Fruit fly (Drosophila melanogaster) whole organism, prepupa: ENCODE results near the gene CG32537.
A peak's percentile ranks its signal among the peaks of the same experiment; 100 is the strongest.

Experiments
- CG10669 ChIP-seq: fragments of 200-800 bp; sonication (Bioruptor generic); optimal IDR thresholded peaks from 3 replicates; lab custom pipeline; 2018; ENCODE audit warnings: missing biosample characterization, mild to moderate bottlenecking, missing genetic modification characterization, moderate library complexity
- CG11762 ChIP-seq: fragments of 200-800 bp; sonication (Bioruptor generic); optimal IDR thresholded peaks from 3 replicates; lab custom pipeline; 2016; ENCODE audit warnings: missing biosample characterization, missing genetic modification characterization; ENCODE audit not compliant: insufficient read depth
- CG11902 ChIP-seq: fragments of 200-800 bp; sonication (Bioruptor generic); optimal IDR thresholded peaks from 3 replicates; lab custom pipeline; 2016; ENCODE audit warnings: missing biosample characterization, missing genetic modification characterization
- CG15336 ChIP-seq: fragments of 200-800 bp; sonication (Bioruptor generic); IDR thresholded peaks from 2 replicates; pipeline ENCODE4 v1.3.6; 2022; ENCODE audit warnings: missing biosample characterization, missing genetic modification characterization
- CG31627 ChIP-seq: fragments of 200-800 bp; sonication (Bioruptor generic); optimal IDR thresholded peaks from 3 replicates; lab custom pipeline; 2016; ENCODE audit warnings: missing biosample characterization, missing genetic modification characterization
- CG3919 ChIP-seq: fragments of 200-800 bp; sonication (Bioruptor generic); optimal IDR thresholded peaks from 3 replicates; lab custom pipeline; 2016; ENCODE audit warnings: missing biosample characterization, missing genetic modification characterization
- CG6163 ChIP-seq: fragments of 200-800 bp; sonication (Bioruptor generic); IDR thresholded peaks from 3 replicates; pipeline ENCODE4 v1.3.6; 2022; ENCODE audit warnings: missing biosample characterization, missing genetic modification characterization
- CG6808 ChIP-seq: fragments of 200-800 bp; sonication (Bioruptor generic); optimal IDR thresholded peaks from 3 replicates; lab custom pipeline; 2017; ENCODE audit warnings: missing biosample characterization, missing genetic modification characterization, mild to moderate bottlenecking, moderate library complexity, missing genetic modification reagents
- CG8119 ChIP-seq: fragments of 200-800 bp; sonication (Bioruptor generic); IDR thresholded peaks from 3 replicates; pipeline ENCODE4 v1.3.6; 2022; ENCODE audit warnings: missing biosample characterization, missing genetic modification characterization
- Eip78C ChIP-seq: fragments of 200-800 bp; sonication (Bioruptor generic); peaks from one replicate; lab custom pipeline; 2016; ENCODE audit warnings: missing biosample characterization, missing genetic modification characterization
- Ets96B ChIP-seq: fragments of 200-800 bp; optimal IDR thresholded peaks from 2 replicates; lab custom pipeline; 2019; ENCODE audit warnings: missing biosample characterization, mild to moderate bottlenecking, missing genetic modification characterization, moderate library complexity
- Hr39 ChIP-seq: fragments of 200-800 bp; sonication (Bioruptor generic); optimal IDR thresholded peaks from 2 replicates; lab custom pipeline; 2016; ENCODE audit warnings: missing biosample characterization, missing genetic modification characterization
- OdsH ChIP-seq: fragments of 200-800 bp; sonication (Bioruptor generic); optimal IDR thresholded peaks from 3 replicates; lab custom pipeline; 2016; ENCODE audit warnings: missing biosample characterization, missing genetic modification characterization
- Smox ChIP-seq: fragments of 200-800 bp; sonication (Bioruptor generic); optimal IDR thresholded peaks from 3 replicates; lab custom pipeline; 2016; ENCODE audit warnings: missing biosample characterization, missing genetic modification characterization
- Sox102F ChIP-seq: fragments of 200-800 bp; sonication (Bioruptor generic); optimal IDR thresholded peaks from 2 replicates; lab custom pipeline; 2016; ENCODE audit warnings: missing biosample characterization, mild to moderate bottlenecking, missing genetic modification characterization
- dac ChIP-seq: fragments of 200-800 bp; sonication (Bioruptor generic); optimal IDR thresholded peaks from 2 replicates; lab custom pipeline; 2017; ENCODE audit warnings: missing biosample characterization, mild to moderate bottlenecking, missing genetic modification characterization
- dsx ChIP-seq: fragments of 200-800 bp; optimal IDR thresholded peaks from 3 replicates; lab custom pipeline; 2019; ENCODE audit warnings: missing biosample characterization, mild to moderate bottlenecking, missing genetic modification characterization, moderate library complexity; ENCODE audit not compliant: poor library complexity, severe bottlenecking
- eg ChIP-seq: fragments of 200-800 bp; sonication (Bioruptor generic); IDR thresholded peaks from 3 replicates; pipeline ENCODE4 v1.3.6; 2022; ENCODE audit warnings: missing biosample characterization, missing genetic modification characterization
- lz ChIP-seq: fragments of 200-800 bp; sonication (Bioruptor generic); optimal IDR thresholded peaks from 3 replicates; lab custom pipeline; 2016; ENCODE audit warnings: missing biosample characterization, missing genetic modification characterization
- net ChIP-seq: fragments of 200-800 bp; sonication (Bioruptor generic); optimal IDR thresholded peaks from 3 replicates; lab custom pipeline; 2016; ENCODE audit warnings: missing biosample characterization, missing genetic modification characterization
- pdm3 ChIP-seq: fragments of 200-800 bp; sonication (Bioruptor generic); optimal IDR thresholded peaks from 3 replicates; lab custom pipeline; 2016; ENCODE audit warnings: missing biosample characterization, missing genetic modification characterization
- salr ChIP-seq, 2 experiments: fragments of 200-800 bp; sonication (Bioruptor generic); optimal IDR thresholded peaks; 3 replicates each; lab custom pipeline; 2016 to 2018; ENCODE audit warnings: missing biosample characterization in 2 of 2, missing genetic modification characterization in 2 of 2, mild to moderate bottlenecking in 1 of 2
- spab ChIP-seq: fragments of 200-800 bp; sonication (Bioruptor generic); optimal IDR thresholded peaks from 2 replicates; lab custom pipeline; 2017; ENCODE audit warnings: missing biosample characterization, mild to moderate bottlenecking, missing genetic modification characterization, missing genetic modification reagents
- svp ChIP-seq: fragments of 200-800 bp; sonication (Bioruptor generic); peaks from one replicate; lab custom pipeline; 2016; ENCODE audit warnings: missing biosample characterization, missing genetic modification characterization
- vri ChIP-seq: fragments of 200-800 bp; sonication (Bioruptor generic); optimal IDR thresholded peaks from 3 replicates; lab custom pipeline; 2016; ENCODE audit warnings: missing biosample characterization, mild to moderate bottlenecking, missing genetic modification characterization

The CG32537 gene

DNA sequence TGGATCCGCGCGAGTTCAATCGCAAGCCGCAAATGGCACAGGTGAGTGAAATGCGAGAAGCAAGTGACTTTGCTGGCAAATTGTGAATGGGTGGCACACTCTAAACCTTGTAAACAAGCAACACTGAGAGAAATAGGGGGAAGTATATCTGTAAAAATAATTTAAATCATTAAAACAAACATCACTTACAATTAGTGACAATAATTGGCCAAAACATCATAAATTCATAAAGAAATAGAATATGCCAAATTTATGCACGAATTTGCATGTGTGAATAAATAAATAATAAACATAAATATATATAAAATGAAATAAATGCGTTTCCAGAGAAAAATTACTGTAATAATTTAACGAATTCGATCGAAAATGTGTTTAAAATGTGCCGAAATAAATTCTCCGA lies 13.8 kb downstream of the CG32537 start (continued):
- no peak for TF ChIP-seq pdm3
- TF ChIP-seq spab (GFP tag; lab: Kevin White, UChicago), result no peak
- TF ChIP-seq CG6808 (GFP tag; lab: Kevin White, UChicago), result no peak
- TF ChIP-seq CG3919 (GFP tag; lab: Kevin White, UChicago), result no peak
- peak; percentile 42; the same call in 2 of the 3 replicates for TF ChIP-seq eg (GFP tag; lab: Robert Waterston, UW)
- no peak for TF ChIP-seq CG11902 (GFP tag; lab: Kevin White, UChicago)
- TF ChIP-seq vri (GFP tag; lab: Kevin White, UChicago), result no peak

DNA sequence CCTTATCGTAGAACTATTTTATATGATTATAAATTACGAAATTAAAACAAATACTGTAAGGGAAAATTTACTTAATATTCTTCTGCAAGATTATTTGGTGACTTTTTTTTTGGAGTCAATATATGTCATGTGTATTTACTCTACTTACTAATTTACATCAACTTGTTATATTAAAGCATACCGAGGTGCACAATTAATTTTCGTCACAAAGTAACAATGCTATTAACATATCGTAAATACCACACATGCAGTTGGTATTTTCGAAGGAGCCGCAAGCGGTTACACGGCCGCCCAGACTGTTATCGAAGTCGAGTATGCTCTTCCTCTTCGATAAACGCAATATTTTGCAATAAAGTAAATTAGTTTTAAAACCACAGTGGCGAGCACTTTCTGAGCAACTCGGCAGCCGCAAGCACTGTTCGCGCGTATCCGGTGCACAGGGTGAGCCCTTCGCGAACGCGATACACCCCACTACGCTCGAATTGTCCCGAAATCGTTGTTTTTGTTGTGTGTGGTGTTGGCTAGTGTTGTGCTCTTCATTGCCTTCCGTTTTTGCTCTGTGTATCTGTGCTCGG lies 14.7 kb downstream of the CG32537 start, which contains the start of gene Vav:
Gene Vav (plus strand): TSS at position 293 of the 575 bp plus-strand sequence.
- TF ChIP-seq CG6163 (GFP tag; lab: Robert Waterston, UW), result no peak
- TF ChIP-seq Ets96B (tag; lab: Kevin White, UChicago), result no peak
- peak; percentile 52 for TF ChIP-seq dsx (GFP tag; lab: Kevin White, UChicago)
- no peak for TF ChIP-seq salr (GFP tag; optimal IDR thresholded peaks at IDR 0.05; lab: Kevin White, UChicago)
- TF ChIP-seq CG15336 (GFP tag; lab: Robert Waterston, UW), result 0 out of 2 replicates have a peak, but pooled peaks have one; percentile 12
- no peak for TF ChIP-seq net
- TF ChIP-seq CG11762 (GFP tag; lab: Kevin White, UChicago), result no peak

DNA sequence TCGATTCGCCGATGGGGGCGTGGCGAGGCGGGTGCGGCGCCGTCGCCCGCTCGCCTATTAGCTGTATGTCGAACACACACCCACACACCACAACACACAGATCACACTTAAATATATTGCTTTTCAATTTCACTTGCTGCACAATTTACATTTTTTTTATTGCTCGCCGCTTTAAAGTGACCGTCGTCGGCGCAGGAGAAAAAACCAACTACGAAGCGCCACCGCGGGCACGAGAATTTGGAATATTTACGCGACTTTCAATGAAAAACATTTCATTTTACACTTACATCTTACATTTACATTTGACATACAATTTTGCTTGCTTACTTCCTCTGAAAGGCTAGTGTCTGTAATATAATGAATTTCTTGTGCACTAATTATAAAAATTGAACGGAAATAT lies 15.3 kb downstream of the CG32537 start, which contains the start of gene rictor:
Gene rictor (minus strand): TSS at position 170 of the 400 bp plus-strand sequence.
- no peak for TF ChIP-seq dac (GFP tag; lab: Kevin White, UChicago)
- no peak for TF ChIP-seq spab (GFP tag; lab: Kevin White, UChicago)
- peak; percentile 20; the same call in 1 of the 2 replicates for TF ChIP-seq CG15336 (GFP tag; lab: Robert Waterston, UW)
- no peak for TF ChIP-seq CG6808 (GFP tag; lab: Kevin White, UChicago)
- TF ChIP-seq Sox102F (GFP tag; lab: Kevin White, UChicago), result no peak
- no peak for TF ChIP-seq Smox (GFP tag; lab: Kevin White, UChicago)
- no peak for TF ChIP-seq CG8119 (GFP tag; lab: Robert Waterston, UW)
- TF ChIP-seq eg (GFP tag; lab: Robert Waterston, UW), result no peak
- TF ChIP-seq vri (GFP tag; lab: Kevin White, UChicago), result no peak
- no peak for TF ChIP-seq OdsH (GFP tag; lab: Kevin White, UChicago)
- TF ChIP-seq CG31627 (GFP tag; lab: Kevin White, UChicago), result no peak
- peak; percentile 32 for TF ChIP-seq Eip78C
- no peak for TF ChIP-seq svp (GFP tag; lab: Kevin White, UChicago)

DNA sequence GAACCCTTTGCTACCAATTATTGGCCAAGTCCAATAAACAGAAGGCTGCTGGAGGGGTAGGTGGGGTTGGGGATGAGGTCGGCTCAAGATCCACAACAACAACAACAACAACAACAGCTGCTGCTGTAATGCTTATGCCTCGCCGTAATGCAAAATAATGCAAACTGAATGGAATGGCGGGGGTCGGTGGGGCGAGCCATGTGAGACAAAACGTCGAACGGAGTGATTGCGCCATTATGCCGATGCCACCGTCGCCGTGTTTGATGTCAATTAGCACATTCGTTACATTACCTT lies 15.7 kb downstream of the CG32537 start:
- peak; percentile 38 for TF ChIP-seq CG6808 (GFP tag; lab: Kevin White, UChicago)
- no peak for TF ChIP-seq net
- TF ChIP-seq, all 60 proteins: peak for 1

DNA sequence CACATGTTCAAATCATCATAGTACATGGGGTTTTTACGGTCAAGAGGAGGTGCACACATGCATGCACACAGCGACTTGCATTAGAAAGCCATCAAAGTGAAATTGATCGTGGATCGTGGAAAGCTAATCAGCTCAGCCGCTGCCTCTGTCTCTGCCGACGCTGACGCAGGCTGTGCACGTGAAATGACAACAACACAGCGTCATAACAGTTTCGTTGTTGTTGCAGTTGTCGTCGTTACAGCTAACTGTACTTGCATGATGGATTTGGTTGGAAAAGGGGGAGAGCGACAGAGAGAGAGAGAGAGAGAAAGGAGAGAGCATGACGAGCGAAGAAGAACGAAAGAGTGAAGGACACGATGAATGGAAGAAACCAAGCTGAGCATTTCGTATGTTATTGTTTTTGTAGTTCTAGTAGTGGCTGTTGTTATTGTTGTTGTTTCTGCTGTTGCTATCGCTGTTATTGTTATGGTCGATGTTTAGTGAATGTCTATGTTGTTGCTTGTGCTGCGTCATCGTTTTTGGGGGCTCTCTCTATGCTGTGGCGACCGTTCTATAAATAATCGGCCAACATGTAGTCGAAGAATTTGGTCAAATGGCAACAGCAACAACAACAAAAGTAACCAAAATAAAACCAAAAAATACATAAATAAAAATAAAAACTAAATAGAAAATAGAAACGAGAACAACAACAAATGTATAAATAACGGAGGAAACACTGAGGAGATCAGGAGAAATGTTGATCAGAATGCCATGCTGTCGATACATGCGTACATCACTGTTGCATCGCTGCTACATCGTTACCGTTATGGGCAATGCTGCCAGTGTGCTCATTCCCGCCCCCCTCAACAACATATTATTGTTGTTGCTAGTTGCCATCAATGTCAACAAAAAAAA lies 16.3 kb downstream of the CG32537 start:
- TF ChIP-seq CG6808 (GFP tag; lab: Kevin White, UChicago), result no peak
- 0 out of 2 replicates have a peak, but pooled peaks have one; percentile 19 for TF ChIP-seq CG15336 (GFP tag; lab: Robert Waterston, UW)

DNA sequence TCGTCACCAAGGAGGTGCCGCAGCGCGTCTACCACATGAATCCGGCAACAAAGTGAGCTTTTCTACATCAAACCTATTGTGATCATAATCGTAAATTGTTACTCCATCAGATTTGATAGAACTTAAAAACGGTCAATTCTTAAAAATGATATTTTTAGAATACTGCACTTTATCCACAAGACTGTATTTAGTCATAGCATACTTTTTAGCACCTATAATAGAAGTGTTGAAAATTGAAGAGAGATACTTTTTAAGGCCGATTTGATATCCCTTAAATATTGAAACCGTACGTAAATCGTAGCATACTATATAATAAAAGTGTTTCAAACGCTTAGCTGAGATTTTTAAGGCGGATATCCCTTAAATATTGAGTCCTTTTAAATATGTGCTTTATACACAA lies 26.2 kb downstream of the CG32537 start:
- TF ChIP-seq salr (GFP tag; optimal IDR thresholded peaks at IDR 0.05; lab: Kevin White, UChicago) (no peak), lz (GFP tag; lab: Kevin White, UChicago) (no peak), OdsH (GFP tag; lab: Kevin White, UChicago) (no peak), Hr39 (GFP tag; lab: Kevin White, UChicago) (no peak), Smox (GFP tag; lab: Kevin White, UChicago) (no peak), CG10669 (GFP tag; lab: Kevin White, UChicago) (no peak)
- TF ChIP-seq, all 60 proteins: peak for 0
